Worm (Caenorhabditis elegans): Measurements from ENCODE around the gene sru-1.

The sru-1 gene

DNA sequence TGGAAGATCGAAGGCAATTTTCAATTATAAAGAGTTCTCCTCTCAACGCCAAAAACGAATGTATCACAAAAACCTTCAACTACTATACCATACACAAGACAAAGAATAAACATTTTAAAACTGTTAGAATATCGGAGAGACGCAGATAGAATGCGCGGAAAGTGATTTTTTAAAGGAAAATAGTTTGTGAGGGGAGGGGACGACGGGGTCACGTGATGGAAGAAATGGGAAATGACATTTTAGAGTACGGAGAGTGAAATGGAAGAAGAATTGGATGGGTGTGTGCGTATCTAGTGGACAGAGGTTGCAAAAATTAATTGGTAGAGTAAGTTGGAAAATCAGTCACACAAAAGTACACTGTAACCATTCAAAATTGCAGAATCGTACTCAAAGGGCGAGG is 45.9 kb downstream of the sru-1 start:
- no peak for TF ChIP-seq hlh-13 (GFP tag; optimal IDR thresholded peaks at IDR 0.05)
- TF ChIP-seq hlh-30 (tag; optimal IDR thresholded peaks at IDR 0.05; ENCODE audit: insufficient read depth), result peak; percentile 78
- TF ChIP-seq ahr-1 (tag; optimal IDR thresholded peaks at IDR 0.05), result no peak
- TF ChIP-seq pqm-1 (tag; optimal IDR thresholded peaks at IDR 0.05), result no peak
- TF ChIP-seq K09A11.1 (tag; optimal IDR thresholded peaks at IDR 0.05; ENCODE audit: insufficient read depth), result no peak

- TF ChIP-seq syd-9 (tag; optimal IDR thresholded peaks at IDR 0.05) (no peak), sox-4 (tag; optimal IDR thresholded peaks at IDR 0.05) (no peak), lin-11 (tag; optimal IDR thresholded peaks at IDR 0.05) (no peak), sdc-2 (tag; optimal IDR thresholded peaks at IDR 0.05) (no peak), pha-4 (tag; optimal IDR thresholded peaks at IDR 0.05) (no peak), hlh-6 (tag; optimal IDR thresholded peaks at IDR 0.05) (no peak), K02D7.2 (tag; optimal IDR thresholded peaks at IDR 0.05) (no peak), unc-86 (tag; optimal IDR thresholded peaks at IDR 0.05) (no peak), Y22D7AL.16 (tag; optimal IDR thresholded peaks at IDR 0.05) (no peak), odd-2 (tag; optimal IDR thresholded peaks at IDR 0.05) (no peak), unc-3 (GFP tag; conservative IDR thresholded peaks at IDR 0.05) (no peak), unc-3 (tag; optimal IDR thresholded peaks at IDR 0.05) (no peak), F13H6.1 (tag; optimal IDR thresholded peaks at IDR 0.05) (no peak), ceh-18 (tag; optimal IDR thresholded peaks at IDR 0.05) (no peak), ceh-14 (tag; optimal IDR thresholded peaks at IDR 0.05) (no peak), nhr-232 (tag; optimal IDR thresholded peaks at IDR 0.05) (no peak), T23F11.4 (GFP tag; optimal IDR thresholded peaks at IDR 0.05) (no peak), fkh-10 (GFP tag; optimal IDR thresholded peaks at IDR 0.05) (no peak), pros-1 (tag; optimal IDR thresholded peaks at IDR 0.05) (no peak), dve-1 (tag; optimal IDR thresholded peaks at IDR 0.05) (no peak), ama-1 (optimal IDR thresholded peaks at IDR 0.05) (no peak)
These were observed 46.7 kb downstream of the sru-1 start for ce11 chrIV:9535105-9535504.

ce11 chrIV:9536124-9536523 is 47.7 kb downstream of the sru-1 start:
- TF ChIP-seq mec-3 (tag; optimal IDR thresholded peaks at IDR 0.05; ENCODE audit: borderline replicate concordance), result no peak
- TF ChIP-seq pha-2 (tag; optimal IDR thresholded peaks at IDR 0.05), result no peak
- TF ChIP-seq K02D7.2 (tag; optimal IDR thresholded peaks at IDR 0.05), result no peak
- TF ChIP-seq unc-55 (GFP tag; optimal IDR thresholded peaks at IDR 0.05), result no peak
- no peak for TF ChIP-seq hlh-13 (GFP tag; optimal IDR thresholded peaks at IDR 0.05)
- TF ChIP-seq zip-5 (tag; optimal IDR thresholded peaks at IDR 0.05), result no peak
- TF ChIP-seq pha-4 (tag; optimal IDR thresholded peaks at IDR 0.05), result no peak
- no peak for TF ChIP-seq ets-4 (tag; optimal IDR thresholded peaks at IDR 0.05)
- no peak for TF ChIP-seq gmeb-2 (tag; optimal IDR thresholded peaks at IDR 0.05)
- no peak for TF ChIP-seq pag-3 (tag; optimal IDR thresholded peaks at IDR 0.05; ENCODE audit: borderline replicate concordance)
- no peak for TF ChIP-seq Y22D7AL.16 (tag; optimal IDR thresholded peaks at IDR 0.05)
- no peak for TF ChIP-seq ceh-19 (GFP tag; optimal IDR thresholded peaks at IDR 0.05)
- TF ChIP-seq eyg-1 (tag; optimal IDR thresholded peaks at IDR 0.05), result no peak
- TF ChIP-seq ceh-6 (GFP tag; optimal IDR thresholded peaks at IDR 0.05), result no peak
- TF ChIP-seq sdc-2 (tag; optimal IDR thresholded peaks at IDR 0.05), result no peak
- TF ChIP-seq ceh-45 (GFP tag; IDR thresholded peaks at IDR 0.05), result no peak
- no peak for TF ChIP-seq ceh-30 (tag; optimal IDR thresholded peaks at IDR 0.05)
- no peak for TF ChIP-seq F13H6.1 (tag; optimal IDR thresholded peaks at IDR 0.05)
- no peak for TF ChIP-seq elt-2 (tag; optimal IDR thresholded peaks at IDR 0.05)

DNA sequence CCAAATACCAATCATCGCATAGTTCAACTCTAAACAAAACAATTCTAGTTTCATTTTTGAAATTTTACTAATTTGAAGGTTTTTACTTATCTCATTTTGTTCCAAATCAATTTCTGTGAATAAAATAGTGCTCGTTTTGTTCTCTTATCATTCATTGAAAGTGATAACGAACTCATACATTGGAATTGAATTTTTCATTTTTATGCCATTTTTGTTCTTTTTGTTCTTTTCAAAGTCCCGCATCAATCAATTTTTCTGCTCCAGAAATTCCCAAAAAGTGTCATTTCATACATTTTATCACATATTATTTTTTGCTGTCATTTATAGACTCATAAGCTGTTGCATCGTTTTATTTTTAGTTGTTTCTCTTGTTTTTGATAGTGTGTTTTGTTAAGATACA is 49.1 kb downstream of the sru-1 start:
- peak; percentile 2 for TF ChIP-seq elt-2 (tag; optimal IDR thresholded peaks at IDR 0.05)
- TF ChIP-seq pqm-1 (tag; optimal IDR thresholded peaks at IDR 0.05), result no peak
- TF ChIP-seq ceh-34 (tag; optimal IDR thresholded peaks at IDR 0.05), result no peak

Measured in whole organism, late embryonic.